Fruit fly (Drosophila melanogaster): ENCODE measurements around the gene CG13050.

DNA sequence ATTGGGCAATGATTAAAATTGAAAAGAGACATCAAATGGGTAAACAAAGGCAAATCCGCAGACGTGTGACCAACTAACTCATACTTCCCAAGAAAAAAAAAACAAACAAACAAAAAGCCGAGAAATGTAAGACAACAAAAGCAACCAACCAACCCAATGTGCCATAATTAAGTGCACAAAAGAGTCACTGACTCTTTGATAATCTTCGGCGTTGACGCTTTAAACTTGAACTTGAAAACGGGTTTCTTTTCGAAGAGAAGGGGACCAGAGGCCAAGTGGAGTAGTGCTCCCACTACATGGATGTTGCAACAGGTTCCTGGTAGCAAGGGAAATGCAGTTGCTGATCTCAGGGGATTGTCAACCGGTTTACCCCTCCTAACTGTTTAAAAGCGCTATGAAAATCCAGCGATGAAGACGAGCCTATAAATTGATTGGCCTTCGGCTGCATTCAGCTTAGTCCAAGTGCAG is 950 bp upstream of the CG13050 start, which contains the start of gene CG13064:
- no peak for TF ChIP-seq fru (GFP tag; optimal IDR thresholded peaks at IDR 0.05)
- no peak for TF ChIP-seq psq (GFP tag; optimal IDR thresholded peaks at IDR 0.05)
- TF ChIP-seq Hnf4 (GFP tag; optimal IDR thresholded peaks at IDR 0.05), result no peak
- no peak for TF ChIP-seq CG32264 (GFP tag; optimal IDR thresholded peaks at IDR 0.05)
- peak; percentile 70 for TF ChIP-seq Vsx2 (GFP tag; optimal IDR thresholded peaks at IDR 0.05; ENCODE audit: partially characterized antibody)
- TF ChIP-seq OdsH (GFP tag; optimal IDR thresholded peaks at IDR 0.05), result no peak
- no peak for TF ChIP-seq foxo (GFP tag; optimal IDR thresholded peaks at IDR 0.05)
- TF ChIP-seq sv (GFP tag; optimal IDR thresholded peaks at IDR 0.05), result no peak
- TF ChIP-seq Dfd (GFP tag; optimal IDR thresholded peaks at IDR 0.05), result no peak
- TF ChIP-seq Jra (GFP tag; optimal IDR thresholded peaks at IDR 0.05), result no peak
- no peak for TF ChIP-seq Abd-B (GFP tag; optimal IDR thresholded peaks at IDR 0.05)
- no peak for TF ChIP-seq dmrt93B (GFP tag; optimal IDR thresholded peaks at IDR 0.05)
- no peak for TF ChIP-seq rgr (GFP tag; optimal IDR thresholded peaks at IDR 0.05)

Measured in whole organism, wandering third instar larva.